Fruit fly (Drosophila melanogaster) whole organism, prepupa: ENCODE measurements around the gene Rph.

Experiments
- CG1621 ChIP-seq: fragments of 200-800 bp; sonication (Bioruptor generic); optimal IDR thresholded peaks from 3 replicates; lab custom pipeline; 2018; ENCODE audit warnings: missing biosample characterization, mild to moderate bottlenecking, missing genetic modification characterization
- CG9139 ChIP-seq: fragments of 200-800 bp; sonication (Bioruptor generic); optimal IDR thresholded peaks from 3 replicates; lab custom pipeline; 2017; ENCODE audit warnings: missing biosample characterization, mild to moderate bottlenecking, missing genetic modification characterization
- fd59A ChIP-seq: fragments of 200-800 bp; sonication (Bioruptor generic); optimal IDR thresholded peaks from 2 replicates; lab custom pipeline; 2017; ENCODE audit warnings: missing biosample characterization, mild to moderate bottlenecking, missing genetic modification characterization, missing genetic modification reagents
- fd85E ChIP-seq: fragments of 200-800 bp; sonication (Bioruptor generic); optimal IDR thresholded peaks from 3 replicates; lab custom pipeline; 2016; ENCODE audit warnings: missing biosample characterization, missing genetic modification characterization

dm6 chrX:10751777-10752176, 5.7 kb downstream of the Rph start:
- no peak for TF ChIP-seq fd85E
- no peak for TF ChIP-seq fd59A
- no peak for TF ChIP-seq CG9139 (GFP tag; lab: Kevin White, UChicago)
- TF ChIP-seq CG1621 (tag; lab: Kevin White, UChicago) = no peak
